Worm (Caenorhabditis elegans) whole organism, L1 larva: Measurements from ENCODE around the gene nas-3.

Experiments
- C04F5.9 ChIP-seq: sonication (generic microtip); optimal IDR thresholded peaks from 2 replicates; lab custom pipeline; 2016; ENCODE audit warnings: missing genetic modification characterization, missing compliant biosample characterization
- C16A3.4 ChIP-seq: fragments of 150-350 bp; optimal IDR thresholded peaks from 2 replicates; lab custom pipeline; 2014; ENCODE audit warnings: missing biosample characterization, missing genetic modification characterization
- C34B4.2 ChIP-seq: sonication (generic microtip); optimal IDR thresholded peaks from 2 replicates; lab custom pipeline; 2017; ENCODE audit warnings: mild to moderate bottlenecking, missing genetic modification characterization, missing compliant biosample characterization
- F16B12.6 ChIP-seq: fragments of 150-350 bp; optimal IDR thresholded peaks from 2 replicates; lab custom pipeline; 2014; ENCODE audit warnings: missing biosample characterization, missing genetic modification characterization
- Y116A8C.19 ChIP-seq: sonication (generic microtip); optimal IDR thresholded peaks from 2 replicates; lab custom pipeline; 2016; ENCODE audit warnings: missing compliant biosample characterization, missing genetic modification characterization, borderline replicate concordance
- aha-1 ChIP-seq: fragments of 150-350 bp; optimal IDR thresholded peaks from 2 replicates; lab custom pipeline; 2014; ENCODE audit warnings: missing biosample characterization, missing genetic modification characterization
- blmp-1 ChIP-seq: fragments of 150-350 bp; optimal IDR thresholded peaks from 2 replicates; lab custom pipeline; 2014; ENCODE audit warnings: missing biosample characterization, missing genetic modification characterization
- ceh-82 ChIP-seq, 3 experiments: fragments of 150-350 bp in 1 of 3; sonication (generic microtip) in 2 of 3; optimal IDR thresholded peaks; 2 replicates each; lab custom pipeline; 2014 to 2017; ENCODE audit warnings: missing biosample characterization in 3 of 3, missing genetic modification characterization in 3 of 3
- ceh-88 ChIP-seq: fragments of 200-800 bp; sonication (Bioruptor generic); IDR thresholded peaks from 2 replicates; pipeline ENCODE4 v1.3.6; 2022; ENCODE audit warnings: missing genetic modification characterization, missing compliant biosample characterization
- ceh-90 ChIP-seq: sonication (generic microtip); optimal IDR thresholded peaks from 2 replicates; lab custom pipeline; 2016; ENCODE audit warnings: missing genetic modification characterization, missing compliant biosample characterization
- ces-1 ChIP-seq: fragments of 150-350 bp; optimal IDR thresholded peaks from 2 replicates; lab custom pipeline; 2014; ENCODE audit warnings: missing biosample characterization, missing genetic modification reagents, missing genetic modification characterization
- dpl-1 ChIP-seq, 3 experiments: fragments of 150-350 bp in 2 of 3; sonication (generic microtip) in 1 of 3; optimal IDR thresholded peaks; 2 replicates each; lab custom pipeline; 2014 to 2017; ENCODE audit warnings: missing biosample characterization in 3 of 3, missing genetic modification characterization in 3 of 3, missing genetic modification reagents in 3 of 3
- efl-1 ChIP-seq, 4 experiments: fragments of 150-350 bp; optimal IDR thresholded peaks in 3 of 4; peaks in 1 of 4; 1 replicate in 1 of 4; 2 replicates in 3 of 4; lab custom pipeline; 2014; ENCODE audit warnings: missing biosample characterization in 2 of 4, missing genetic modification characterization in 2 of 4, missing genetic modification reagents in 2 of 4
- egl-13 ChIP-seq: sonication (generic microtip); optimal IDR thresholded peaks from 2 replicates; lab custom pipeline; 2016; ENCODE audit warnings: missing genotype, missing genetic modification reagents, missing genetic modification characterization, missing compliant biosample characterization
- elt-2 ChIP-seq: sonication (generic microtip); optimal IDR thresholded peaks from 2 replicates; lab custom pipeline; 2016; ENCODE audit warnings: missing genetic modification characterization, mild to moderate bottlenecking, inconsistent platforms, missing compliant biosample characterization, missing genetic modification reagents
- elt-3 ChIP-seq, 6 experiments: fragments of 150-350 bp in 1 of 6; sonication (generic microtip); optimal IDR thresholded peaks; 2 replicates each; lab custom pipeline; 2017 to 2018; ENCODE audit warnings: missing biosample characterization in 6 of 6, missing genetic modification characterization in 6 of 6, inconsistent platforms in 1 of 6
- fkh-4 ChIP-seq: sonication (generic microtip); optimal IDR thresholded peaks from 2 replicates; lab custom pipeline; 2016; ENCODE audit warnings: missing compliant biosample characterization, missing genetic modification characterization, borderline replicate concordance
- fkh-8 ChIP-seq: sonication (generic microtip); optimal IDR thresholded peaks from 2 replicates; lab custom pipeline; 2016; ENCODE audit warnings: mild to moderate bottlenecking, missing genetic modification characterization, missing compliant biosample characterization
- hlh-4 ChIP-seq: sonication (generic microtip); optimal IDR thresholded peaks from 2 replicates; lab custom pipeline; 2016; ENCODE audit warnings: mild to moderate bottlenecking, missing genetic modification characterization, missing compliant biosample characterization
- irx-1 ChIP-seq: sonication (generic microtip); optimal IDR thresholded peaks from 2 replicates; lab custom pipeline; 2016; ENCODE audit warnings: missing genetic modification characterization, missing compliant biosample characterization
- isw-1 ChIP-seq: fragments of 200-800 bp; sonication (Bioruptor generic); IDR thresholded peaks from 2 replicates; pipeline ENCODE4 v1.3.6; 2022; ENCODE audit warnings: missing genetic modification characterization, missing compliant biosample characterization
- lin-14 ChIP-seq: fragments of 200-800 bp; sonication (Bioruptor generic); optimal IDR thresholded peaks from 2 replicates; lab custom pipeline; 2018; ENCODE audit warnings: mild to moderate bottlenecking, missing genetic modification characterization, moderate library complexity, missing compliant biosample characterization
- lin-35 ChIP-seq, 2 experiments: fragments of 150-350 bp; optimal IDR thresholded peaks; 2 replicates each; lab custom pipeline; 2014; ENCODE audit warnings: missing biosample characterization in 2 of 2, missing genetic modification characterization in 2 of 2, missing genetic modification reagents in 2 of 2
- lin-39 ChIP-seq: fragments of 150-350 bp; optimal IDR thresholded peaks from 2 replicates; lab custom pipeline; 2014; ENCODE audit warnings: missing biosample characterization, missing genetic modification reagents, missing genetic modification characterization
- lsy-2 ChIP-seq, 2 experiments: fragments of 150-350 bp; optimal IDR thresholded peaks; 2 replicates each; lab custom pipeline; 2014; ENCODE audit warnings: missing biosample characterization in 2 of 2, missing genetic modification characterization in 2 of 2
- mab-9 ChIP-seq: fragments of 200-800 bp; sonication (Bioruptor generic); IDR thresholded peaks from 2 replicates; pipeline ENCODE4 v1.3.6; 2022; ENCODE audit warnings: missing genetic modification reagents, missing genetic modification characterization, missing compliant biosample characterization
- mdl-1 ChIP-seq, 2 experiments: fragments of 150-350 bp; optimal IDR thresholded peaks; 2 replicates each; lab custom pipeline; 2014 to 2017; ENCODE audit warnings: missing biosample characterization in 2 of 2, missing genetic modification characterization in 2 of 2, inconsistent platforms in 1 of 2
- mep-1 ChIP-seq: fragments of 150-350 bp; optimal IDR thresholded peaks from 2 replicates; lab custom pipeline; 2014; ENCODE audit warnings: missing biosample characterization, missing genetic modification characterization
- nhr-11 ChIP-seq: fragments of 150-350 bp; optimal IDR thresholded peaks from 2 replicates; lab custom pipeline; 2014; ENCODE audit warnings: missing biosample characterization, missing genetic modification characterization
- nhr-19 ChIP-seq: fragments of 200-800 bp; sonication (Bioruptor generic); conservative IDR thresholded peaks from 2 replicates; pipeline ENCODE4 v1.3.6; 2022; ENCODE audit warnings: missing genetic modification characterization, missing compliant biosample characterization
- nhr-20 ChIP-seq: sonication (generic microtip); optimal IDR thresholded peaks from 2 replicates; lab custom pipeline; 2016; ENCODE audit warnings: mild to moderate bottlenecking, missing genetic modification characterization, missing compliant biosample characterization
- nhr-28 ChIP-seq: fragments of 150-350 bp; optimal IDR thresholded peaks from 2 replicates; lab custom pipeline; 2014; ENCODE audit warnings: missing biosample characterization, missing genetic modification characterization
- nhr-47 ChIP-seq: sonication (generic microtip); optimal IDR thresholded peaks from 2 replicates; lab custom pipeline; 2016; ENCODE audit warnings: mild to moderate bottlenecking, missing genetic modification characterization, moderate library complexity, missing compliant biosample characterization
- nhr-76 ChIP-seq: sonication (generic microtip); optimal IDR thresholded peaks from 2 replicates; lab custom pipeline; 2017; ENCODE audit warnings: missing biosample characterization, missing genetic modification characterization
- nhr-85 ChIP-seq: sonication (generic microtip); peaks from one replicate; lab custom pipeline; 2016; ENCODE audit warnings: missing genetic modification characterization, inconsistent platforms, missing compliant biosample characterization
- nhr-90 ChIP-seq: sonication (generic microtip); optimal IDR thresholded peaks from 2 replicates; lab custom pipeline; 2016; ENCODE audit warnings: mild to moderate bottlenecking, missing genetic modification characterization, missing compliant biosample characterization; ENCODE audit not compliant: poor library complexity
- pax-3 ChIP-seq: fragments of 200-800 bp; sonication (Bioruptor generic); optimal IDR thresholded peaks from 2 replicates; lab custom pipeline; 2018; ENCODE audit warnings: mild to moderate bottlenecking, missing genetic modification characterization, moderate library complexity, missing compliant biosample characterization
- pqm-1 ChIP-seq: sonication (generic microtip); optimal IDR thresholded peaks from 3 replicates; lab custom pipeline; 2017; ENCODE audit warnings: missing biosample characterization, missing genetic modification characterization
- rnt-1 ChIP-seq: sonication (generic microtip); optimal IDR thresholded peaks from 2 replicates; lab custom pipeline; 2016; ENCODE audit warnings: mild to moderate bottlenecking, missing genetic modification characterization, moderate library complexity, missing compliant biosample characterization
- skn-1 ChIP-seq: fragments of 150-350 bp; optimal IDR thresholded peaks from 2 replicates; lab custom pipeline; 2014; ENCODE audit warnings: missing biosample characterization, missing genetic modification characterization
- snpc-4 ChIP-seq: fragments of 150-350 bp; optimal IDR thresholded peaks from 2 replicates; lab custom pipeline; 2014; ENCODE audit warnings: missing biosample characterization, missing genetic modification characterization
- snu-23 ChIP-seq: sonication (generic microtip); optimal IDR thresholded peaks from 2 replicates; lab custom pipeline; 2016; ENCODE audit warnings: missing genetic modification characterization, missing compliant biosample characterization
- swsn-7 ChIP-seq: sonication (generic microtip); optimal IDR thresholded peaks from 2 replicates; lab custom pipeline; 2016; ENCODE audit warnings: missing genetic modification characterization, missing compliant biosample characterization
- tbx-2 ChIP-seq: sonication (generic microtip); optimal IDR thresholded peaks from 2 replicates; lab custom pipeline; 2016; ENCODE audit warnings: missing genetic modification characterization, missing compliant biosample characterization
- tlp-1 ChIP-seq: fragments of 150-350 bp; optimal IDR thresholded peaks from 2 replicates; lab custom pipeline; 2014; ENCODE audit warnings: missing biosample characterization, missing genetic modification characterization
- unc-30 ChIP-seq: sonication (generic microtip); optimal IDR thresholded peaks from 2 replicates; lab custom pipeline; 2017; ENCODE audit warnings: missing biosample characterization, missing genetic modification characterization
- unc-86 ChIP-seq: sonication (generic microtip); optimal IDR thresholded peaks from 2 replicates; lab custom pipeline; 2016; ENCODE audit warnings: missing genetic modification characterization, missing compliant biosample characterization
- unc-98 ChIP-seq: fragments of 200-800 bp; sonication (Bioruptor generic); IDR thresholded peaks from 2 replicates; pipeline ENCODE4 v1.3.6; 2022; ENCODE audit warnings: missing genetic modification characterization, missing compliant biosample characterization
- xbp-1 ChIP-seq: sonication (generic microtip); optimal IDR thresholded peaks from 2 replicates; lab custom pipeline; 2016; ENCODE audit warnings: missing genetic modification characterization, missing compliant biosample characterization
- zip-4 ChIP-seq: fragments of 200-800 bp; sonication (Bioruptor generic); optimal IDR thresholded peaks from 2 replicates; lab custom pipeline; 2018; ENCODE audit warnings: mild to moderate bottlenecking, missing genetic modification characterization, moderate library complexity, missing compliant biosample characterization

The nas-3 gene

DNA sequence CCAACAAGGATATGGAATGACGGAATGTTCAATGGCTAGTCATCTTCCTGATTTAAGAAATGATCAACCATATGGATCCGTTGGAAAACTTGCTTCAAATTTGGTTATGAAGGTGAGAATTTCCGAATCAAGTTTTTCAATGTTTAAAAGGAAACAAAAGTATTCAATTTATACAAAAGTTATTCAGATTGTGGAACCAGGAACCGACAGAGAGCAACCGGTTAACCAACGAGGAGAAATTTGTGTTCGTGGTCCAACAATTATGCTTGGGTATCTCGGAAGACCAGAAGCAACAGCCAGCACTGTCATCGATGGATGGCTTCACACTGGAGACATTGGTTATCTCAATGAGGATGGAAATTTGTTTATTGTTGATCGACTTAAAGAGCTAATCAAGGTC, 31.6 kb downstream of the nas-3 start:
- TF ChIP-seq skn-1 (tag; lab: Kevin White, UChicago) (no peak), aha-1 (no peak), ceh-88 (GFP tag; lab: Robert Waterston, UW) (no peak), ceh-90 (no peak), nhr-20 (tag; lab: Kevin White, UChicago) (no peak), snpc-4 (tag; lab: Kevin White, UChicago) (no peak), isw-1 (GFP tag; lab: Robert Waterston, UW) (no peak), nhr-11 (tag; lab: Kevin White, UChicago) (no peak), elt-2 (tag; lab: Kevin White, UChicago) (no peak), ces-1 (GFP tag; lab: Kevin White, UChicago) (no peak), pax-3 (no peak), Y116A8C.19 (no peak), mep-1 (tag; lab: Kevin White, UChicago) (no peak)

DNA sequence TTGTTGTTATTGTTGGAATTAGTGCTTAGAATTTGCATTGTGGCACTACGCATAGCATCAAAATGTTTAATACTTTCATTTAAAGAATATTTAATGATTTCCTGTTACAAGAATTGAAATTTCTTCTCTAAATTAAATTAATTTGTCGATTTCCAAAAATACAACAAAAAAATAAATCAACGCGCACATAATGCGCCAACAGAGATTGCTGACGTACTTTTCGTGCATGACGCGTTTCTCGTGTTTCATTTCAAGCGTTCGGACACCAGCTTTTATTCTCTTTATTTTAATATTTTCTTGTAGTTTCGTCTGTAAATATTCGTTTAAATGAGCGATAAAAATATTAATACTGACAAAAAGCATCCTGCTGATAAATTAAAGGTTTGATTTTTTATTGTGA, 35.6 kb downstream of the nas-3 start, which contains the start of gene eif-2Bdelta:
TSS of gene eif-2Bdelta (plus strand) at position 235 of the 400 bp plus-strand sequence.
- TF ChIP-seq fkh-4 (tag; lab: Kevin White, UChicago) (no peak), irx-1 (tag; lab: Kevin White, UChicago) (peak; percentile 76), C34B4.2 (tag; lab: Kevin White, UChicago) (no peak), efl-1 (optimal IDR thresholded peaks at IDR 0.05; lab: Kevin White, UChicago) (peak; percentile 51 to 73), efl-1 (GFP tag; optimal IDR thresholded peaks at IDR 0.05 in 1 of 2; lab: Kevin White, UChicago) (peak; percentile 68 to 96), ceh-90 (peak; percentile 9), C16A3.4 (peak; percentile 39), nhr-76 (tag; lab: Kevin White, UChicago) (no peak), elt-3 (tag; optimal IDR thresholded peaks at IDR 0.05; lab: Kevin White, UChicago) (peak in 1 of 6 experiments; percentile 2), isw-1 (GFP tag; lab: Robert Waterston, UW) (peak; percentile 59), ceh-88 (GFP tag; lab: Robert Waterston, UW) (no peak), mdl-1 (tag; optimal IDR thresholded peaks at IDR 0.05; lab: Kevin White, UChicago) (peak in 1 of 2 experiments; percentile 26), nhr-90 (tag; lab: Kevin White, UChicago) (peak; percentile 74), lin-39 (tag; lab: Kevin White, UChicago) (peak; percentile 67), tbx-2 (tag; lab: Kevin White, UChicago) (peak; percentile 75), nhr-19 (peak; percentile 67), nhr-85 (peak; percentile 80), blmp-1 (tag; lab: Kevin White, UChicago) (peak; percentile 52), ceh-82 (tag; optimal IDR thresholded peaks at IDR 0.05; lab: Kevin White, UChicago) (peak; percentile 20 to 45 (median 45)), unc-86 (peak; percentile 59), snpc-4 (tag; lab: Kevin White, UChicago) (peak; percentile 54), mep-1 (tag; lab: Kevin White, UChicago) (peak; percentile 90), fkh-8 (tag; lab: Kevin White, UChicago) (no peak), F16B12.6 (tag; lab: Kevin White, UChicago) (no peak), tlp-1 (tag; lab: Kevin White, UChicago) (no peak), nhr-28 (tag; lab: Kevin White, UChicago) (no peak), hlh-4 (tag; lab: Kevin White, UChicago) (no peak), xbp-1 (tag; lab: Kevin White, UChicago) (peak; percentile 75), lsy-2 (tag; optimal IDR thresholded peaks at IDR 0.05; lab: Kevin White, UChicago) (peak; percentile 71 to 84), nhr-47 (tag; lab: Kevin White, UChicago) (peak; percentile 79), C04F5.9 (tag; lab: Kevin White, UChicago) (peak; percentile 15), lin-14 (peak; percentile 72), pqm-1 (tag; lab: Kevin White, UChicago) (no peak), dpl-1 (GFP tag; optimal IDR thresholded peaks at IDR 0.05; lab: Kevin White, UChicago) (peak; percentile 57 to 76 (median 71)), snu-23 (GFP tag; lab: Kevin White, UChicago) (peak; percentile 79), rnt-1 (tag; lab: Kevin White, UChicago) (peak; percentile 76), swsn-7 (tag; lab: Kevin White, UChicago) (peak; percentile 76), egl-13 (tag; lab: Kevin White, UChicago) (peak; percentile 45), lin-35 (GFP tag; optimal IDR thresholded peaks at IDR 0.05; lab: Kevin White, UChicago) (peak; percentile 49 to 76), unc-30 (tag; lab: Kevin White, UChicago) (no peak), mab-9 (no peak), skn-1 (tag; lab: Kevin White, UChicago) (peak; percentile 29), elt-2 (tag; lab: Kevin White, UChicago) (peak; percentile 55), zip-4 (GFP tag; lab: Kevin White, UChicago) (peak; percentile 27), unc-98 (GFP tag; lab: Robert Waterston, UW) (no peak)
